Worm (Caenorhabditis elegans) whole organism, L4 larva: ENCODE data around the gene Y41C4A.22.

Experiments
- D1046.2 ChIP-seq: fragments of 200-800 bp; sonication (Bioruptor generic); IDR thresholded peaks from 2 replicates; pipeline ENCODE4 v1.3.6; 2022; ENCODE audit warnings: missing genetic modification characterization, missing compliant biosample characterization
- F26F4.8 ChIP-seq: fragments of 200-800 bp; sonication (Bioruptor generic); conservative IDR thresholded peaks from 2 replicates; pipeline ENCODE4 v1.3.6; 2022; ENCODE audit warnings: missing genetic modification characterization, missing compliant biosample characterization
- F44E2.7 ChIP-seq: fragments of 200-800 bp; sonication (Bioruptor generic); IDR thresholded peaks from 2 replicates; pipeline ENCODE4 v2.1.2; 2022; ENCODE audit warnings: missing genetic modification characterization, missing compliant biosample characterization
- T26A8.4 ChIP-seq: fragments of 200-800 bp; sonication (Bioruptor generic); IDR thresholded peaks from 2 replicates; pipeline ENCODE4 v1.3.6; 2022; ENCODE audit warnings: missing genetic modification characterization, missing compliant biosample characterization
- Y48G9A.11 ChIP-seq: fragments of 200-800 bp; sonication (Bioruptor generic); IDR thresholded peaks from 2 replicates; pipeline ENCODE4 v1.3.6; 2022; ENCODE audit warnings: missing genetic modification reagents, missing genetic modification characterization, missing compliant biosample characterization
- Y5F2A.4 ChIP-seq: fragments of 200-800 bp; sonication (Bioruptor generic); optimal IDR thresholded peaks from 2 replicates; lab custom pipeline; 2018; ENCODE audit warnings: mild to moderate bottlenecking, missing genetic modification characterization, missing compliant biosample characterization
- Y75B8A.6 ChIP-seq: fragments of 200-800 bp; sonication (Bioruptor generic); IDR thresholded peaks from 2 replicates; pipeline ENCODE4 v1.3.6; 2022; ENCODE audit warnings: missing genetic modification reagents, missing genetic modification characterization, missing compliant biosample characterization
- aha-1 ChIP-seq: fragments of 150-350 bp; peaks from one replicate; lab custom pipeline; 2014; ENCODE audit warnings: missing biosample characterization, missing genetic modification characterization
- ama-1 ChIP-seq: fragments of 150-350 bp; optimal IDR thresholded peaks from 2 replicates; lab custom pipeline; 2014; ENCODE audit warnings: inconsistent platforms, mixed read lengths
- ceh-82 ChIP-seq: sonication (generic microtip); optimal IDR thresholded peaks from 2 replicates; lab custom pipeline; 2017; ENCODE audit warnings: missing biosample characterization, missing genetic modification characterization
- ctbp-1 ChIP-seq: fragments of 200-800 bp; sonication (Bioruptor generic); IDR thresholded peaks from 2 replicates; pipeline ENCODE4 v1.3.6; 2022; ENCODE audit warnings: missing genetic modification reagents, missing genetic modification characterization, missing compliant biosample characterization
- daf-16 ChIP-seq, 3 experiments: sonication (generic microtip); optimal IDR thresholded peaks; 2 replicates each; lab custom pipeline; 2016 to 2017; ENCODE audit warnings: missing genetic modification characterization in 3 of 3, missing genetic modification reagents in 3 of 3, mild to moderate bottlenecking in 2 of 3, missing compliant biosample characterization in 2 of 3, missing biosample characterization in 1 of 3, moderate library complexity in 1 of 3
- daf-19 ChIP-seq: fragments of 200-800 bp; sonication (Bioruptor generic); conservative IDR thresholded peaks from 2 replicates; pipeline ENCODE4 v1.3.6; 2022; ENCODE audit warnings: missing genetic modification characterization, missing compliant biosample characterization
- dmd-9 ChIP-seq: fragments of 200-800 bp; sonication (Bioruptor generic); IDR thresholded peaks from 2 replicates; pipeline ENCODE4 v1.3.6; 2022; ENCODE audit warnings: missing genetic modification reagents, missing genetic modification characterization, missing compliant biosample characterization
- egl-27 ChIP-seq: sonication (generic microtip); optimal IDR thresholded peaks from 3 replicates; lab custom pipeline; 2017; ENCODE audit warnings: missing biosample characterization, missing genetic modification reagents, missing genetic modification characterization
- egl-43 ChIP-seq: fragments of 200-800 bp; sonication (Bioruptor generic); IDR thresholded peaks from 2 replicates; pipeline ENCODE4 v1.3.6; 2022; ENCODE audit warnings: missing genetic modification reagents, missing genetic modification characterization, missing compliant biosample characterization
- fkh-10 ChIP-seq: fragments of 150-350 bp; optimal IDR thresholded peaks from 2 replicates; lab custom pipeline; 2014; ENCODE audit warnings: missing biosample characterization, missing genetic modification reagents, missing genetic modification characterization
- gei-8 ChIP-seq: fragments of 200-800 bp; sonication (Bioruptor generic); optimal IDR thresholded peaks from 2 replicates; lab custom pipeline; 2018; ENCODE audit warnings: mild to moderate bottlenecking, missing genetic modification characterization, missing compliant biosample characterization
- hif-1 ChIP-seq, 2 experiments: sonication (generic microtip); optimal IDR thresholded peaks; 2 replicates each; lab custom pipeline; 2016 to 2017; ENCODE audit warnings: missing compliant biosample characterization in 2 of 2, missing genetic modification characterization in 2 of 2, missing genetic modification reagents in 2 of 2, missing genotype in 2 of 2, mild to moderate bottlenecking in 1 of 2
- lim-7 ChIP-seq: fragments of 200-800 bp; sonication (Bioruptor generic); IDR thresholded peaks from 2 replicates; pipeline ENCODE4 v1.3.6; 2022; ENCODE audit warnings: missing genetic modification characterization, missing compliant biosample characterization
- lin-1 ChIP-seq: fragments of 200-800 bp; sonication (Bioruptor generic); IDR thresholded peaks from 2 replicates; pipeline ENCODE4 v1.3.6; 2022; ENCODE audit warnings: missing genetic modification reagents, missing genetic modification characterization, missing compliant biosample characterization
- lin-38 ChIP-seq: fragments of 200-800 bp; sonication (Bioruptor generic); IDR thresholded peaks from 2 replicates; pipeline ENCODE4 v1.3.6; 2022; ENCODE audit warnings: missing genetic modification reagents, missing genetic modification characterization, missing compliant biosample characterization
- lsy-2 ChIP-seq, 2 experiments: fragments of 150-350 bp in 1 of 2; sonication (generic microtip) in 1 of 2; optimal IDR thresholded peaks; 2 replicates each; lab custom pipeline; 2014 to 2017; ENCODE audit warnings: missing biosample characterization in 2 of 2, missing genetic modification characterization in 2 of 2
- madf-5 ChIP-seq, 2 experiments: fragments of 200-800 bp; sonication (Bioruptor generic); IDR thresholded peaks; 2 replicates each; pipeline ENCODE4 v1.3.6; 2022; ENCODE audit warnings: missing compliant biosample characterization in 2 of 2, missing genetic modification characterization in 2 of 2
- madf-9 ChIP-seq: fragments of 200-800 bp; sonication (Bioruptor generic); conservative IDR thresholded peaks from 2 replicates; pipeline ENCODE4 v1.3.6; 2022; ENCODE audit warnings: missing genetic modification reagents, missing genetic modification characterization, missing compliant biosample characterization
- mdt-29 ChIP-seq: fragments of 200-800 bp; sonication (Bioruptor generic); IDR thresholded peaks from 2 replicates; pipeline ENCODE4 v1.3.6; 2022; ENCODE audit warnings: missing genetic modification reagents, missing genetic modification characterization, missing compliant biosample characterization
- nhr-10 ChIP-seq: fragments of 150-350 bp; optimal IDR thresholded peaks from 2 replicates; lab custom pipeline; 2014; ENCODE audit warnings: missing biosample characterization, missing genetic modification characterization
- nhr-237 ChIP-seq: sonication (generic microtip); optimal IDR thresholded peaks from 2 replicates; lab custom pipeline; 2017; ENCODE audit warnings: missing biosample characterization, missing genetic modification characterization
- nhr-25 ChIP-seq: sonication (generic microtip); optimal IDR thresholded peaks from 2 replicates; lab custom pipeline; 2017; ENCODE audit warnings: missing genetic modification characterization, mild to moderate bottlenecking, missing compliant biosample characterization, antibody characterized with exemption, moderate library complexity, borderline replicate concordance; ENCODE audit not compliant: insufficient read depth
- nhr-42 ChIP-seq: fragments of 200-800 bp; sonication (Bioruptor generic); IDR thresholded peaks from 2 replicates; pipeline ENCODE4 v1.3.6; 2022; ENCODE audit warnings: missing genetic modification characterization, missing compliant biosample characterization
- nhr-6 ChIP-seq: fragments of 150-350 bp; optimal IDR thresholded peaks from 2 replicates; lab custom pipeline; 2014; ENCODE audit warnings: missing biosample characterization, missing genetic modification characterization
- nhr-77 ChIP-seq: fragments of 150-350 bp; optimal IDR thresholded peaks from 2 replicates; lab custom pipeline; 2014; ENCODE audit warnings: missing biosample characterization, missing genetic modification characterization
- pqm-1 ChIP-seq: sonication (generic microtip); optimal IDR thresholded peaks from 2 replicates; lab custom pipeline; 2017; ENCODE audit warnings: missing biosample characterization, missing genetic modification characterization
- rbr-2 ChIP-seq: sonication (generic microtip); optimal IDR thresholded peaks from 2 replicates; lab custom pipeline; 2016; ENCODE audit warnings: missing genotype, missing genetic modification characterization, missing compliant biosample characterization
- saeg-2 ChIP-seq: fragments of 200-800 bp; sonication (Bioruptor generic); IDR thresholded peaks from 2 replicates; pipeline ENCODE4 v1.3.6; 2022; ENCODE audit warnings: missing genetic modification reagents, missing genetic modification characterization, missing compliant biosample characterization
- sdz-12 ChIP-seq: fragments of 200-800 bp; sonication (Bioruptor generic); optimal IDR thresholded peaks from 2 replicates; lab custom pipeline; 2018; ENCODE audit warnings: mild to moderate bottlenecking, missing genetic modification characterization, missing compliant biosample characterization
- set-16 ChIP-seq: fragments of 200-800 bp; sonication (Bioruptor generic); IDR thresholded peaks from 2 replicates; pipeline ENCODE4 v1.3.6; 2022; ENCODE audit warnings: missing genetic modification reagents, missing genetic modification characterization, missing compliant biosample characterization
- skn-1 ChIP-seq: fragments of 150-350 bp; optimal IDR thresholded peaks from 2 replicates; lab custom pipeline; 2014; ENCODE audit warnings: missing biosample characterization, missing genetic modification characterization
- spr-1 ChIP-seq: sonication (generic microtip); optimal IDR thresholded peaks from 2 replicates; lab custom pipeline; 2016; ENCODE audit warnings: mild to moderate bottlenecking, missing genetic modification characterization, missing compliant biosample characterization
- spr-3 ChIP-seq: fragments of 200-800 bp; sonication (Bioruptor generic); optimal IDR thresholded peaks from 2 replicates; lab custom pipeline; 2018; ENCODE audit warnings: mild to moderate bottlenecking, missing genetic modification characterization, missing compliant biosample characterization
- tra-1 ChIP-seq: fragments of 200-800 bp; sonication (Bioruptor generic); IDR thresholded peaks from 2 replicates; pipeline ENCODE4 v1.3.6; 2022; ENCODE audit warnings: missing genetic modification reagents, missing genetic modification characterization, missing compliant biosample characterization
- unc-130 ChIP-seq: sonication (generic microtip); optimal IDR thresholded peaks from 2 replicates; lab custom pipeline; 2016; ENCODE audit warnings: missing genetic modification reagents, missing genetic modification characterization, missing compliant biosample characterization
- unc-39 ChIP-seq: sonication (generic microtip); optimal IDR thresholded peaks from 2 replicates; lab custom pipeline; 2017; ENCODE audit warnings: missing biosample characterization, missing genetic modification characterization
- unc-62 ChIP-seq, 3 experiments: fragments of 150-350 bp in 1 of 3; sonication (generic microtip); optimal IDR thresholded peaks in 2 of 3; peaks in 1 of 3; 1 replicate in 1 of 3; 2 replicates in 2 of 3; lab custom pipeline; 2014 to 2017; ENCODE audit warnings: missing biosample characterization in 3 of 3, missing genetic modification characterization in 3 of 3, missing genetic modification reagents in 3 of 3, missing genotype in 1 of 3
- zip-2 ChIP-seq: fragments of 150-350 bp; optimal IDR thresholded peaks from 2 replicates; lab custom pipeline; 2014; ENCODE audit warnings: missing biosample characterization, missing genetic modification characterization
- ztf-11 ChIP-seq: fragments of 150-350 bp; optimal IDR thresholded peaks from 2 replicates; lab custom pipeline; 2014; ENCODE audit warnings: missing biosample characterization, missing genetic modification characterization

Gene Y41C4A.22

DNA sequence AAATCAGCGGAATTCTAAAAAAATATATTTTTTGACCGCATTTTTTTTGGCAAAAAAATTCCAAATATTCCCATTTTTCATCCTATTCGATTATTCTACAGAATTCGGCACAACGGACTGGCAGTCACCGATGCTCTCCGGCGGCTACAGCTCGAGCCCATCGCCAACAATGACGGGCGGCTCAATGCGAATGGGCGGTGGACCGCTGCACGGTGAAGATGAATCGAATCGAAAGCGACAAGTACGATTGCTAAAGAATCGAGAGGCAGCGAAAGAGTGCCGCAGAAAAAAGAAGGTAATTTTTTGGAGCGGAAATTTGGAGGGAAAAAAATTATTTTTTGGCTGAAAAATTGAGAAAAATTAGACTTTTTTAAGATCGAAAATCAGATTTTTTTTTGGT is 2.7 kb upstream of the Y41C4A.22 start:
- TF ChIP-seq Y75B8A.6 (GFP tag; lab: Robert Waterston, UW) (no peak), lin-38 (GFP tag; lab: Robert Waterston, UW) (no peak), sdz-12 (GFP tag; lab: Kevin White, UChicago) (peak; percentile 58), lim-7 (GFP tag; lab: Robert Waterston, UW) (peak; percentile 57; the same call in 1 of the 2 replicates), Y48G9A.11 (GFP tag; lab: Robert Waterston, UW) (0 out of 2 replicates have a peak, but pooled peaks have one; percentile 23), gei-8 (GFP tag; lab: Kevin White, UChicago) (peak; percentile 10), lin-1 (GFP tag; lab: Robert Waterston, UW) (no peak), spr-1 (no peak), ctbp-1 (no peak), tra-1 (GFP tag; lab: Robert Waterston, UW) (0 out of 2 replicates have a peak, but pooled peaks have one; percentile 25), daf-19 (no peak), nhr-25 (tag; lab: Kevin White, UChicago) (no peak), hif-1 (tag; optimal IDR thresholded peaks at IDR 0.05; lab: Kevin White, UChicago) (peak in 1 of 2 experiments; percentile 42), aha-1 (tag; lab: Kevin White, UChicago) (peak; percentile 50), dmd-9 (GFP tag; lab: Robert Waterston, UW) (no peak), egl-43 (GFP tag; lab: Robert Waterston, UW) (peak; percentile 68), set-16 (GFP tag; lab: Robert Waterston, UW) (peak; percentile 53; the same call in 1 of the 2 replicates), pqm-1 (no peak), D1046.2 (0 out of 2 replicates have a peak, but pooled peaks have one; percentile 39)

DNA sequence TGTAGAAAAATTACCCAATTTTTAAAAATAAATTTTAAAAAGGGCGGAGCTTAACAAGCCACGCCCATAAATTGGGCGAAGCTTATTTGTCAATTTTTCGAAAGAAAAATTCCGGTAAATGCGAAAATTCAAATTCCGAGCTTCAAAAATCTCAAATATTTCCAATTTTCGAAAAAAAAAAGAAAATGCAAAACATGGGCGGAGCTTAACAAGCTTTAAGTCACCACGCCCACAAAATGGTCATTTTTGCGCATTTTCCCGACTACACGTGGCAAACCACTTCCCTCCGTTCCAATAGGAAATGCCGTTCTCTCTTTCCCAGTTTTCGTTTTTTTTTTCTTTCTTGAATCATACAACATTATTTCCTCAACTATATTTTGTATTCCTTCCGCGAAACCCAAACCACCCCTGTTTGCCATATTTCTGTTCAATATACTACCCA is 548 bp upstream of the Y41C4A.22 start:
- TF ChIP-seq unc-62 (GFP tag; optimal IDR thresholded peaks at IDR 0.05 in 1 of 2; lab: Kevin White, UChicago) (peak in 1 of 2 experiments; percentile 24), unc-62 (tag; optimal IDR thresholded peaks at IDR 0.05; lab: Kevin White, UChicago) (no peak), lin-38 (GFP tag; lab: Robert Waterston, UW) (no peak; the same call in none of the 2 replicates), ama-1 (no peak), nhr-237 (tag; lab: Kevin White, UChicago) (no peak), hif-1 (tag; optimal IDR thresholded peaks at IDR 0.05; lab: Kevin White, UChicago) (peak in 1 of 2 experiments; percentile 79), madf-9 (GFP tag; lab: Robert Waterston, UW) (no peak), spr-3 (GFP tag; lab: Kevin White, UChicago) (peak; percentile 21), mdt-29 (GFP tag; lab: Robert Waterston, UW) (no peak), sdz-12 (GFP tag; lab: Kevin White, UChicago) (no peak), rbr-2 (tag; lab: Kevin White, UChicago) (no peak), unc-39 (no peak), lsy-2 (tag; optimal IDR thresholded peaks at IDR 0.05; lab: Kevin White, UChicago) (no peak), aha-1 (tag; lab: Kevin White, UChicago) (peak; percentile 63), egl-27 (tag; lab: Kevin White, UChicago) (no peak), fkh-10 (GFP tag; lab: Kevin White, UChicago) (no peak), nhr-42 (peak; percentile 48; the same call in 1 of the 2 replicates), F44E2.7 (no peak), tra-1 (GFP tag; lab: Robert Waterston, UW) (no peak), skn-1 (tag; lab: Kevin White, UChicago) (no peak), nhr-25 (tag; lab: Kevin White, UChicago) (peak; percentile 36), gei-8 (GFP tag; lab: Kevin White, UChicago) (peak; percentile 64), nhr-6 (tag; lab: Kevin White, UChicago) (no peak), zip-2 (tag; lab: Kevin White, UChicago) (no peak), T26A8.4 (GFP tag; lab: Robert Waterston, UW) (peak; percentile 46), Y5F2A.4 (GFP tag; lab: Kevin White, UChicago) (no peak), unc-130 (GFP tag; lab: Kevin White, UChicago) (no peak), F26F4.8 (0 out of 2 replicates have a peak, but pooled peaks have one; percentile 34), egl-43 (GFP tag; lab: Robert Waterston, UW) (0 out of 2 replicates have a peak, but pooled peaks have one; percentile 31), dmd-9 (GFP tag; lab: Robert Waterston, UW) (0 out of 2 replicates have a peak, but pooled peaks have one; percentile 40), madf-5 (GFP tag; IDR thresholded peaks at IDR 0.05; lab: Robert Waterston, UW) (peak in 1 of 2 experiments; percentile 70; a peak in 1 of 4 replicates), Y48G9A.11 (GFP tag; lab: Robert Waterston, UW) (peak; percentile 67; the same call in 1 of the 2 replicates), lim-7 (GFP tag; lab: Robert Waterston, UW) (peak; percentile 22; the same call in 1 of the 2 replicates), saeg-2 (GFP tag; lab: Robert Waterston, UW) (no peak), nhr-77 (no peak), ztf-11 (tag; lab: Kevin White, UChicago) (no peak), nhr-10 (no peak), Y75B8A.6 (GFP tag; lab: Robert Waterston, UW) (peak; percentile 9; the same call in 1 of the 2 replicates), ceh-82 (tag; lab: Kevin White, UChicago) (no peak), daf-16 (GFP tag; optimal IDR thresholded peaks at IDR 0.05; lab: Kevin White, UChicago) (no peak), daf-16 (tag; optimal IDR thresholded peaks at IDR 0.05; lab: Kevin White, UChicago) (peak; percentile 13)
